Worm (Caenorhabditis elegans) whole organism, L2 larva: ENCODE measurements around the gene mrpl-32.

Experiments used
- C34F6.9 ChIP-seq: fragments of 150-350 bp; optimal IDR thresholded peaks from 2 replicates; lab custom pipeline; 2014; ENCODE audit warnings: missing biosample characterization, missing genetic modification characterization
- F13H6.1 ChIP-seq: sonication (generic microtip); optimal IDR thresholded peaks from 2 replicates; lab custom pipeline; 2016; ENCODE audit warnings: missing genetic modification characterization, missing compliant biosample characterization
- R02D3.7 ChIP-seq: fragments of 150-350 bp; optimal IDR thresholded peaks from 2 replicates; lab custom pipeline; 2014; ENCODE audit warnings: missing biosample characterization, missing genetic modification characterization
- Y55F3AM.14 ChIP-seq: fragments of 200-800 bp; sonication (Bioruptor generic); optimal IDR thresholded peaks from 2 replicates; lab custom pipeline; 2018; ENCODE audit warnings: mild to moderate bottlenecking, missing genetic modification characterization, missing compliant biosample characterization
- ZK546.5 ChIP-seq: sonication (generic microtip); optimal IDR thresholded peaks from 2 replicates; lab custom pipeline; 2017; ENCODE audit warnings: missing biosample characterization, missing genetic modification characterization
- alr-1 ChIP-seq: fragments of 150-350 bp; optimal IDR thresholded peaks from 2 replicates; lab custom pipeline; 2014; ENCODE audit warnings: missing biosample characterization, missing genetic modification characterization
- aly-2 ChIP-seq: fragments of 150-350 bp; optimal IDR thresholded peaks from 2 replicates; lab custom pipeline; 2014; ENCODE audit warnings: missing biosample characterization, missing genetic modification characterization
- ama-1 ChIP-seq: fragments of 150-350 bp; optimal IDR thresholded peaks from 2 replicates; lab custom pipeline; 2018; ENCODE audit warnings: inconsistent platforms
- blmp-1 ChIP-seq: sonication (generic microtip); optimal IDR thresholded peaks from 2 replicates; lab custom pipeline; 2017; ENCODE audit warnings: missing genetic modification characterization, mild to moderate bottlenecking, missing compliant biosample characterization, antibody characterized with exemption, moderate library complexity; ENCODE audit not compliant: insufficient read depth
- ceh-16 ChIP-seq: fragments of 150-350 bp; optimal IDR thresholded peaks from 2 replicates; lab custom pipeline; 2014; ENCODE audit warnings: missing biosample characterization, missing genetic modification characterization
- ceh-82 ChIP-seq: fragments of 150-350 bp; optimal IDR thresholded peaks from 2 replicates; lab custom pipeline; 2014; ENCODE audit warnings: missing biosample characterization, missing genetic modification characterization
- crh-2 ChIP-seq: sonication (generic microtip); optimal IDR thresholded peaks from 2 replicates; lab custom pipeline; 2017; ENCODE audit warnings: missing biosample characterization, missing genetic modification characterization
- dmd-4 ChIP-seq: sonication (generic microtip); optimal IDR thresholded peaks from 2 replicates; lab custom pipeline; 2017; ENCODE audit warnings: missing biosample characterization, missing genetic modification characterization
- egl-27 ChIP-seq: sonication (generic microtip); optimal IDR thresholded peaks from 3 replicates; lab custom pipeline; 2017; ENCODE audit warnings: missing biosample characterization, missing genetic modification reagents, missing genetic modification characterization
- elt-1 ChIP-seq: fragments of 150-350 bp; optimal IDR thresholded peaks from 2 replicates; lab custom pipeline; 2014; ENCODE audit warnings: missing biosample characterization, missing genetic modification characterization
- elt-3 ChIP-seq: sonication (generic microtip); optimal IDR thresholded peaks from 2 replicates; lab custom pipeline; 2017; ENCODE audit warnings: missing biosample characterization, missing genetic modification characterization
- fos-1 ChIP-seq: fragments of 150-350 bp; optimal IDR thresholded peaks from 2 replicates; lab custom pipeline; 2014; ENCODE audit warnings: missing biosample characterization, missing genetic modification characterization
- gmeb-1 ChIP-seq: fragments of 150-350 bp; optimal IDR thresholded peaks from 2 replicates; lab custom pipeline; 2014; ENCODE audit warnings: missing biosample characterization, missing genetic modification characterization
- lin-11 ChIP-seq: fragments of 150-350 bp; sonication (generic microtip); optimal IDR thresholded peaks from 2 replicates; lab custom pipeline; 2014; ENCODE audit warnings: missing biosample characterization, missing genetic modification characterization, inconsistent platforms, mixed read lengths
- lin-13 ChIP-seq: fragments of 150-350 bp; optimal IDR thresholded peaks from 2 replicates; lab custom pipeline; 2014; ENCODE audit warnings: missing biosample characterization, missing genetic modification reagents, missing genetic modification characterization
- lin-39 ChIP-seq: fragments of 150-350 bp; optimal IDR thresholded peaks from 2 replicates; lab custom pipeline; 2014; ENCODE audit warnings: missing biosample characterization, missing genetic modification reagents, missing genetic modification characterization
- lsy-2 ChIP-seq, 2 experiments: fragments of 150-350 bp in 1 of 2; sonication (generic microtip) in 1 of 2; optimal IDR thresholded peaks; 2 replicates each; lab custom pipeline; 2014 to 2017; ENCODE audit warnings: missing biosample characterization in 2 of 2, missing genetic modification characterization in 2 of 2
- mab-5 ChIP-seq: fragments of 150-350 bp; optimal IDR thresholded peaks from 2 replicates; lab custom pipeline; 2014; ENCODE audit warnings: missing biosample characterization, missing genetic modification characterization
- mbf-1 ChIP-seq: sonication (generic microtip); optimal IDR thresholded peaks from 2 replicates; lab custom pipeline; 2017; ENCODE audit warnings: missing biosample characterization, missing genetic modification characterization
- mdl-1 ChIP-seq, 2 experiments: fragments of 150-350 bp in 1 of 2; sonication (generic microtip) in 1 of 2; optimal IDR thresholded peaks; 2 replicates each; lab custom pipeline; 2017; ENCODE audit warnings: missing biosample characterization in 2 of 2, missing genetic modification characterization in 2 of 2
- nhr-10 ChIP-seq: sonication (generic microtip); optimal IDR thresholded peaks from 2 replicates; lab custom pipeline; 2017; ENCODE audit warnings: missing biosample characterization, missing genetic modification characterization
- nhr-11 ChIP-seq: fragments of 150-350 bp; optimal IDR thresholded peaks from 2 replicates; lab custom pipeline; 2014; ENCODE audit warnings: missing biosample characterization, missing genetic modification characterization
- nhr-12 ChIP-seq: fragments of 150-350 bp; optimal IDR thresholded peaks from 2 replicates; lab custom pipeline; 2014; ENCODE audit warnings: missing biosample characterization, missing genetic modification characterization
- nhr-129 ChIP-seq: fragments of 150-350 bp; optimal IDR thresholded peaks from 2 replicates; lab custom pipeline; 2014; ENCODE audit warnings: missing biosample characterization, missing genetic modification characterization
- nhr-21 ChIP-seq: fragments of 150-350 bp; optimal IDR thresholded peaks from 2 replicates; lab custom pipeline; 2014; ENCODE audit warnings: missing biosample characterization, missing genetic modification characterization
- nhr-23 ChIP-seq: fragments of 150-350 bp; optimal IDR thresholded peaks from 2 replicates; lab custom pipeline; 2014; ENCODE audit warnings: missing biosample characterization, missing genetic modification reagents, missing genetic modification characterization
- nhr-237 ChIP-seq: fragments of 150-350 bp; optimal IDR thresholded peaks from 2 replicates; lab custom pipeline; 2014; ENCODE audit warnings: missing biosample characterization, missing genetic modification characterization
- nhr-25 ChIP-seq: fragments of 150-350 bp; sonication (generic microtip); optimal IDR thresholded peaks from 3 replicates; lab custom pipeline; 2014; ENCODE audit warnings: missing biosample characterization, missing genetic modification characterization
- nhr-6 ChIP-seq: fragments of 150-350 bp; optimal IDR thresholded peaks from 2 replicates; lab custom pipeline; 2014; ENCODE audit warnings: missing biosample characterization, missing genetic modification characterization
- nhr-77 ChIP-seq: fragments of 150-350 bp; optimal IDR thresholded peaks from 2 replicates; lab custom pipeline; 2014; ENCODE audit warnings: missing biosample characterization, missing genetic modification characterization
- peb-1 ChIP-seq: fragments of 150-350 bp; optimal IDR thresholded peaks from 2 replicates; lab custom pipeline; 2014; ENCODE audit warnings: missing biosample characterization, missing genetic modification characterization
- sem-4 ChIP-seq: fragments of 150-350 bp; optimal IDR thresholded peaks from 2 replicates; lab custom pipeline; 2014; ENCODE audit warnings: missing biosample characterization, missing genetic modification reagents, missing genetic modification characterization
- skn-1 ChIP-seq: sonication (generic microtip); optimal IDR thresholded peaks from 2 replicates; lab custom pipeline; 2017; ENCODE audit warnings: missing biosample characterization, missing genetic modification characterization
- sma-3 ChIP-seq: sonication (generic microtip); optimal IDR thresholded peaks from 2 replicates; lab custom pipeline; 2016; ENCODE audit warnings: missing genetic modification reagents, missing genetic modification characterization, missing compliant biosample characterization
- sma-9 ChIP-seq, 2 experiments: fragments of 150-350 bp in 1 of 2; sonication (generic microtip) in 1 of 2; optimal IDR thresholded peaks; 2 replicates each; lab custom pipeline; 2014 to 2016; ENCODE audit warnings: missing genetic modification characterization in 2 of 2, mild to moderate bottlenecking in 1 of 2, missing biosample characterization in 1 of 2, missing compliant biosample characterization in 1 of 2, missing genetic modification reagents in 1 of 2, moderate library complexity in 1 of 2
- snpc-4 ChIP-seq: fragments of 150-350 bp; optimal IDR thresholded peaks from 2 replicates; lab custom pipeline; 2014; ENCODE audit warnings: missing biosample characterization, missing genetic modification characterization
- unc-39 ChIP-seq: fragments of 150-350 bp; optimal IDR thresholded peaks from 2 replicates; lab custom pipeline; 2014; ENCODE audit warnings: missing biosample characterization, missing genetic modification characterization
- unc-55 ChIP-seq: fragments of 150-350 bp; sonication (generic microtip); optimal IDR thresholded peaks from 3 replicates; lab custom pipeline; 2014; ENCODE audit warnings: missing biosample characterization, missing genetic modification reagents, missing genetic modification characterization
- unc-62 ChIP-seq: fragments of 150-350 bp; optimal IDR thresholded peaks from 2 replicates; lab custom pipeline; 2014; ENCODE audit warnings: missing biosample characterization, missing genetic modification reagents, missing genetic modification characterization
- zag-1 ChIP-seq: fragments of 150-350 bp; optimal IDR thresholded peaks from 2 replicates; lab custom pipeline; 2014; ENCODE audit warnings: missing biosample characterization, missing genetic modification characterization
- ztf-1 ChIP-seq: fragments of 200-800 bp; sonication (Bioruptor generic); conservative IDR thresholded peaks from 2 replicates; pipeline ENCODE4 v1.3.6; 2022; ENCODE audit warnings: missing genetic modification characterization, missing compliant biosample characterization
- ztf-11 ChIP-seq: sonication (generic microtip); optimal IDR thresholded peaks from 2 replicates; lab custom pipeline; 2017; ENCODE audit warnings: missing biosample characterization, missing genetic modification characterization
- ztf-4 ChIP-seq: fragments of 150-350 bp; optimal IDR thresholded peaks from 2 replicates; lab custom pipeline; 2014; ENCODE audit warnings: missing biosample characterization, missing genetic modification characterization

mrpl-32 gene

DNA sequence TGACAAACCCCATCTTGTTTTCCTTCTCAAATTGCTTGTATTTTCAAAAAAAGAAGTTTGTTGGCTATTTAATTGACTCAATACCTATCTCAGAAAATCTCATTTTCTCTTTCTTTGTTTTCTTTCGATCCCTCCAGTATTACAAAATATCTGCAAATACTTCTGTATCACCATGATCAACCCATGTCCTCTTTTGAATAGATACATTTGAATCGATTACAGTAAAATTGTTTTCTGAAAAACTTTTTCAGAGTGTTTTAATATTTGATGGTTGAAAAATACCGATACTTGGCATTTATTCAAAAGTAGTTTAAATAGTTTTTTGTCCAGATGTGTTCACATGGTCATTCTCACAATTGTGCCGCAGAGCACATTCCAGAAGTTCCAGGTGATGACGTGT, 40.4 kb upstream of the mrpl-32 start, which contains the start of gene ZK353.9:
ZK353.9 (plus strand) TSS at position 331 of the 400 bp plus-strand sequence.
- TF ChIP-seq elt-3 (no peak), sma-9 (GFP tag; optimal IDR thresholded peaks at IDR 0.05; lab: Kevin White, UChicago) (no peak), sma-9 (tag; optimal IDR thresholded peaks at IDR 0.05; lab: Kevin White, UChicago) (no peak), nhr-11 (tag; lab: Kevin White, UChicago) (no peak), fos-1 (no peak), R02D3.7 (tag; lab: Kevin White, UChicago) (no peak), sem-4 (no peak), nhr-21 (tag; lab: Kevin White, UChicago) (no peak), nhr-6 (tag; lab: Kevin White, UChicago) (no peak)
- TF ChIP-seq, all 48 proteins: peak for 0

DNA sequence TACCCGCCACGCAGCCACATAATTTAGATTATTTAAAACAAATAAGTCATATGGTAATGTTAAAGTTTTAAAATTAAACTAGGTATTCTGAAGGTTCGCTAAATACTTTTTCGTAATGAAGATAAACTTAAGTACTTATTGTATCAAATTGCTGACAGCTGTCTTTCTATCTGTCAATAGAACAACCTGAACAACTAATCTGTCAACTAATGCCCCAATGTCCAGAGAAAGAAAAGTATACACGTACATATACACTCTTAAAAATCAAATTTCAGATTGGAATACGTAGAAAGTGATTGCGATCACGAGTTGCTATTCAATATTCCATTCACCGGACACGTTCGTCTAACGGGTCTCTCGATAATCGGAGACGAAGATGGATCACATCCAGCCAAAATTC, 38.8 kb upstream of the mrpl-32 start:
- TF ChIP-seq gmeb-1 = no peak
- no peak for TF ChIP-seq ama-1 (lab: Kevin White, UChicago)
- no peak for TF ChIP-seq nhr-11 (tag; lab: Kevin White, UChicago)
- TF ChIP-seq aly-2 (tag; lab: Kevin White, UChicago) = no peak
- TF ChIP-seq ztf-4 (tag; lab: Kevin White, UChicago) = no peak
- no peak for TF ChIP-seq elt-3

- TF ChIP-seq nhr-21 (tag; lab: Kevin White, UChicago) (peak; percentile 31), zag-1 (tag; lab: Kevin White, UChicago) (peak; percentile 84), peb-1 (tag; lab: Kevin White, UChicago) (no peak), lin-39 (no peak), nhr-237 (tag; lab: Kevin White, UChicago) (no peak), skn-1 (peak; percentile 8), unc-39 (tag; lab: Kevin White, UChicago) (no peak), sem-4 (peak; percentile 66), blmp-1 (tag; lab: Kevin White, UChicago) (peak; percentile 25), ceh-16 (tag; lab: Kevin White, UChicago) (no peak), gmeb-1 (peak; percentile 47), R02D3.7 (tag; lab: Kevin White, UChicago) (no peak), fos-1 (peak; percentile 86), ztf-11 (no peak), ZK546.5 (no peak), unc-55 (GFP tag; lab: Kevin White, UChicago) (peak; percentile 91), lin-11 (tag; lab: Kevin White, UChicago) (peak; percentile 20), dmd-4 (tag; lab: Kevin White, UChicago) (no peak), nhr-25 (tag; lab: Kevin White, UChicago) (peak; percentile 88), elt-1 (tag; lab: Kevin White, UChicago) (no peak), ztf-1 (no peak), ceh-82 (tag; lab: Kevin White, UChicago) (no peak), mbf-1 (tag; lab: Kevin White, UChicago) (no peak), aly-2 (tag; lab: Kevin White, UChicago) (no peak), sma-9 (GFP tag; optimal IDR thresholded peaks at IDR 0.05; lab: Kevin White, UChicago) (peak; percentile 44), sma-9 (tag; optimal IDR thresholded peaks at IDR 0.05; lab: Kevin White, UChicago) (no peak), nhr-77 (tag; lab: Kevin White, UChicago) (no peak), nhr-11 (tag; lab: Kevin White, UChicago) (no peak), alr-1 (no peak), nhr-129 (tag; lab: Kevin White, UChicago) (peak; percentile 88), ztf-4 (tag; lab: Kevin White, UChicago) (no peak), mdl-1 (tag; optimal IDR thresholded peaks at IDR 0.05; lab: Kevin White, UChicago) (peak in 1 of 2 experiments; percentile 28), nhr-6 (tag; lab: Kevin White, UChicago) (peak; percentile 49), F13H6.1 (tag; lab: Kevin White, UChicago) (peak; percentile 77), ama-1 (lab: Kevin White, UChicago) (peak; percentile 38), unc-62 (GFP tag; lab: Kevin White, UChicago) (no peak), elt-3 (no peak), mab-5 (tag; lab: Kevin White, UChicago) (peak; percentile 57), egl-27 (tag; lab: Kevin White, UChicago) (peak; percentile 28), nhr-23 (tag; lab: Kevin White, UChicago) (no peak), lin-13 (peak; percentile 58), lsy-2 (tag; optimal IDR thresholded peaks at IDR 0.05; lab: Kevin White, UChicago) (peak; percentile 72 to 94), nhr-10 (tag; lab: Kevin White, UChicago) (no peak), C34F6.9 (tag; lab: Kevin White, UChicago) (peak; percentile 93), Y55F3AM.14 (peak; percentile 62), sma-3 (GFP tag; lab: Kevin White, UChicago) (peak; percentile 36), snpc-4 (tag; lab: Kevin White, UChicago) (peak; percentile 33), nhr-12 (tag; lab: Kevin White, UChicago) (no peak), crh-2 (tag; lab: Kevin White, UChicago) (peak; percentile 91)
Measured at ce11 chrIII:8411976-8412375, 37.6 kb upstream of the mrpl-32 start.
